Worm (Caenorhabditis elegans): Measurements from ENCODE around the gene sna-1.

Gene sna-1

ce11 chrV:6710462-6710861 lies at the start of gene sna-1:
Gene sna-1 (minus strand): TSS chrV:6710679.
- no peak for TF ChIP-seq unc-62 (GFP tag; optimal IDR thresholded peaks at IDR 0.05)

- TF ChIP-seq unc-62 (GFP tag; optimal IDR thresholded peaks at IDR 0.05), result no peak
Observed at ce11 chrV:6758017-6758416, 47.5 kb upstream of the sna-1 start, which contains the start of gene dbl-1. Gene dbl-1 (plus strand): TSS chrV:6758135.

DNA sequence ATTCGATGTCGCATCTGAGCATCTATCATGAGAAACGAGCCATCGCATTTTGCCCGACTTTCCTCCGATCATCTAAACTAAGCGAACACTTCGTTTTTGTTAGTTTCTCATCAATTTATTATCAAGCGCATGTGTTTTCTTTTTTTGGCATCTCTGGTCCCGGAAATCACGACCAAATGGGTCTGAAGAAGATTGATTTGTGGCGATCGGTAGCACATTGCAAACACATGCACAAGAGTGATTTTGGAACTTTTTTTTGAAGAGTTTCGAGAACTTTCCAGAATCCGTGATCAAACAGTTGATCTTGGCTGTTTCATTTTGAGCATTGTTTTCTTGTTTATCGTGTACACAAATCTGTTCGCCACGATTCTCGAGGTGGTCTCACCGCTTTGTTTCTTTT lies 42.8 kb upstream of the sna-1 start:
- no peak for TF ChIP-seq unc-62 (GFP tag; optimal IDR thresholded peaks at IDR 0.05)

- TF ChIP-seq unc-62 (GFP tag; optimal IDR thresholded peaks at IDR 0.05), result no peak
Observed at ce11 chrV:6751493-6752100, 41.1 kb upstream of the sna-1 start.

DNA sequence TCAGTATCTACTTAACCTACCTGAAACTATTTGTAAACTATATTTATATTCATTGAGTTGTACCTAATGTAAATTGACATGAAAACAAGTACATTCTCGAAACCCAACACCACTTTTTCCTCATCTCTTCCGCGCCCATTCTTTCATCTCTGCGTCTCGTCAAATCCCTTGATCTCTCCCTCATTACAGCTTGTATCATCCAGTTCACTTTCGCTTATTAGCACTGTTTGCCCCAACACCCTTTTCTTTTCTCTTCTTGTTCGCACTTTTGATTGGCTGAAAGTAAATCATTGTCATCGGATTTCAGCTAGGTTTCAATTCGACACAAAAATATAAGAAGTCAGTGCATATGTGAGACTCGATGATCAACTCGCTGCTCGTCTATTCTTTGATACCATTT lies 34.3 kb upstream of the sna-1 start, which contains the start of gene T25F10.3:
Gene T25F10.3, plus strand, starts transcription at position 308 of the 400 bp plus-strand sequence.
- no peak for TF ChIP-seq unc-62 (GFP tag; optimal IDR thresholded peaks at IDR 0.05)

DNA sequence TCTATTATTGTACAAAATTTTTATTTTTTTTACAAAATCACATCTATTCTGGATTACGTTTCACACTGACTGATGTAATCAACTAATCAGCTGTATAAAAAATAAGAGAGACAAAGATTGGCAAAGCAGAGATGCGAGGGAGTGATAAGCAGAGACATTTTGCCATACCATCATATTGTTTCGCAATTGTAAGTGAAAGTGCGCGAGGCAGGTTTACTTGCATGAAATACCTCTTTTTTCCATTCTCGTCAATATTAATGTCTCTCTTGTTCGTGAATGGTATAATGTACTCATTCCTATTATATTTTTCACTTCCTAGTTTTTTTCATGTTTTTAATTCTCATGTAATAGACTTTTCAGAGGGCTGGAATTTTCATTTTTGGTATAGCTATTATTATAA lies 26.4 kb upstream of the sna-1 start:
- TF ChIP-seq unc-62 (GFP tag; optimal IDR thresholded peaks at IDR 0.05), result no peak

DNA sequence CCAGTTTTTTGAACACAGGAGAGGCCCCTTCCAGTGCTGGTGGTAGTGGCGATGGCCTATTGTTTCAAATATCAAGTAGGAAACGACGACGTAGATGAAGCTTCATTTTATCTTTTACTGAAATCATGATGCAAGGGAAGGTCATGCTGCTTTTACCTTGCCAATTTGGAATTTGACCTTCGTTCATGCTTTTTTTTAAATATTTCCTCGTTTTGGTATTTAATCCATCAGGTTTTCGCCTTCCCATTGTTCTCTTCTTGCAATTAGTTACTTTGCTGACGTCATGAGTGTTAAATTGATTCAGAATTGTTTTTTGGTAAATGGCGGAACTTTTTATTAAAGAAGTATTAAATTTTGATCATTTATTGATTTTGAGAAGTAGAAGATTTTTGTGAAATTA lies 25.6 kb upstream of the sna-1 start:
- TF ChIP-seq unc-62 (GFP tag; optimal IDR thresholded peaks at IDR 0.05), result no peak

- TF ChIP-seq unc-62 (GFP tag; optimal IDR thresholded peaks at IDR 0.05), result no peak
Observed at ce11 chrV:6732995-6733394, 22.5 kb upstream of the sna-1 start, which contains the start of gene grl-8. Gene grl-8 (minus strand): TSS chrV:6733095.

ce11 chrV:6731594-6731993 lies 21.1 kb upstream of the sna-1 start, which contains the start of gene grl-9:
Gene grl-9 (minus strand): TSS chrV:6731694.
- no peak for TF ChIP-seq unc-62 (GFP tag; optimal IDR thresholded peaks at IDR 0.05)

- no peak for TF ChIP-seq unc-62 (GFP tag; optimal IDR thresholded peaks at IDR 0.05)
Observed at ce11 chrV:6727222-6727621, 16.7 kb upstream of the sna-1 start, which contains the start of gene ZC487.1. Gene ZC487.1 (plus strand): TSS chrV:6727522.

ce11 chrV:6726279-6726678 lies 15.8 kb upstream of the sna-1 start:
- TF ChIP-seq unc-62 (GFP tag; optimal IDR thresholded peaks at IDR 0.05), result no peak

DNA sequence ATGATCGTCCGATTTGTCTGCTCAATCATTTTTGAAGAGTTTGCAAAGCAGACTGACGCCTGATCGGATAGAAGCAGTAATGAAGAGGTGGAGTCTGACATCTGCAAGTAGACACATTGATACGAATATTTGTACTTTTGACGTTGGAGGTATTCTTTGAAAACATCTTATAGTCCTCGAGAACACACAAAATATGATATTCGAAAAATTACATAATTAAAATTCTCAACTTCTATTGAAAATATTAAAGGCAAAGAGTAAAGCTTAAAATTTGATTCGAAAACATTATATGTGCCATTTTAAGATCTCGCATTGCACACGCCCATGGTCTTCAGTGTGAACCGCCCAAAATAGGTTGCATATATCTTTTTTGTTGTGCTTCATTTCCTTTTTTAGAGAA lies 11.9 kb upstream of the sna-1 start, which contains the start of gene ZC487.2:
Gene ZC487.2, minus strand, starts transcription at position 101 of the 400 bp plus-strand sequence.
- no peak for TF ChIP-seq unc-62 (GFP tag; optimal IDR thresholded peaks at IDR 0.05)

ce11 chrV:6718232-6718631 lies 7.8 kb upstream of the sna-1 start, which contains the start of gene srg-30:
Gene srg-30 (minus strand): TSS chrV:6718332.
- TF ChIP-seq unc-62 (GFP tag; optimal IDR thresholded peaks at IDR 0.05), result no peak

ce11 chrV:6709050-6709683 lies 1.3 kb downstream of the sna-1 start, which contains the start of gene dlst-1:
Gene dlst-1 (minus strand): TSS chrV:6709101.
- TF ChIP-seq unc-62 (GFP tag; optimal IDR thresholded peaks at IDR 0.05), result no peak

- TF ChIP-seq unc-62 (GFP tag; optimal IDR thresholded peaks at IDR 0.05), result no peak
Observed at ce11 chrV:6706771-6707170, 3.7 kb downstream of the sna-1 start, which contains the start of gene W02F12.4. Gene W02F12.4 (minus strand): TSS chrV:6706934.

- TF ChIP-seq unc-62 (GFP tag; optimal IDR thresholded peaks at IDR 0.05), result no peak
Observed at ce11 chrV:6705367-6705766, 5.1 kb downstream of the sna-1 start.

ce11 chrV:6704482-6704881 lies 6.0 kb downstream of the sna-1 start:
- TF ChIP-seq unc-62 (GFP tag; optimal IDR thresholded peaks at IDR 0.05), result no peak

Measured in whole organism, dauer.